Worm (Caenorhabditis elegans) whole organism, L1 larva: ENCODE results near the gene pgap-3.

ENCODE experiments used
- Y116A8C.19 ChIP-seq: sonication (generic microtip); optimal IDR thresholded peaks from 2 replicates; lab custom pipeline; 2016; ENCODE audit warnings: missing compliant biosample characterization, missing genetic modification characterization, borderline replicate concordance
- aha-1 ChIP-seq: fragments of 150-350 bp; optimal IDR thresholded peaks from 2 replicates; lab custom pipeline; 2014; ENCODE audit warnings: missing biosample characterization, missing genetic modification characterization
- alr-1 ChIP-seq: fragments of 200-800 bp; sonication (Bioruptor generic); optimal IDR thresholded peaks from 2 replicates; lab custom pipeline; 2018; ENCODE audit warnings: borderline replicate concordance, mild to moderate bottlenecking, missing genetic modification characterization, missing compliant biosample characterization
- ceh-63 ChIP-seq: fragments of 200-800 bp; sonication (Bioruptor generic); optimal IDR thresholded peaks from 2 replicates; lab custom pipeline; 2018; ENCODE audit warnings: mild to moderate bottlenecking, missing genetic modification characterization, missing compliant biosample characterization
- ceh-82 ChIP-seq, 3 experiments: fragments of 150-350 bp in 1 of 3; sonication (generic microtip) in 2 of 3; optimal IDR thresholded peaks; 2 replicates each; lab custom pipeline; 2014 to 2017; ENCODE audit warnings: missing biosample characterization in 3 of 3, missing genetic modification characterization in 3 of 3
- ceh-88 ChIP-seq: fragments of 200-800 bp; sonication (Bioruptor generic); IDR thresholded peaks from 2 replicates; pipeline ENCODE4 v1.3.6; 2022; ENCODE audit warnings: missing genetic modification characterization, missing compliant biosample characterization
- ceh-90 ChIP-seq: sonication (generic microtip); optimal IDR thresholded peaks from 2 replicates; lab custom pipeline; 2016; ENCODE audit warnings: missing genetic modification characterization, missing compliant biosample characterization
- dpl-1 ChIP-seq, 3 experiments: fragments of 150-350 bp in 2 of 3; sonication (generic microtip) in 1 of 3; optimal IDR thresholded peaks; 2 replicates each; lab custom pipeline; 2014 to 2017; ENCODE audit warnings: missing biosample characterization in 3 of 3, missing genetic modification characterization in 3 of 3, missing genetic modification reagents in 3 of 3
- dsc-1 ChIP-seq: sonication (generic microtip); optimal IDR thresholded peaks from 2 replicates; lab custom pipeline; 2016; ENCODE audit warnings: mild to moderate bottlenecking, missing genetic modification characterization, missing compliant biosample characterization
- efl-1 ChIP-seq, 4 experiments: fragments of 150-350 bp; optimal IDR thresholded peaks in 3 of 4; peaks in 1 of 4; 1 replicate in 1 of 4; 2 replicates in 3 of 4; lab custom pipeline; 2014; ENCODE audit warnings: missing biosample characterization in 2 of 4, missing genetic modification characterization in 2 of 4, missing genetic modification reagents in 2 of 4
- egl-13 ChIP-seq: sonication (generic microtip); optimal IDR thresholded peaks from 2 replicates; lab custom pipeline; 2016; ENCODE audit warnings: missing genotype, missing genetic modification reagents, missing genetic modification characterization, missing compliant biosample characterization
- egl-27 ChIP-seq, 2 experiments: fragments of 150-350 bp in 1 of 2; sonication (generic microtip); optimal IDR thresholded peaks; 3 replicates each; lab custom pipeline; 2017 to 2018; ENCODE audit warnings: missing biosample characterization in 2 of 2, missing genetic modification characterization in 2 of 2, missing genetic modification reagents in 2 of 2
- elt-2 ChIP-seq: sonication (generic microtip); optimal IDR thresholded peaks from 2 replicates; lab custom pipeline; 2016; ENCODE audit warnings: missing genetic modification characterization, mild to moderate bottlenecking, inconsistent platforms, missing compliant biosample characterization, missing genetic modification reagents
- elt-3 ChIP-seq, 6 experiments: fragments of 150-350 bp in 1 of 6; sonication (generic microtip); optimal IDR thresholded peaks; 2 replicates each; lab custom pipeline; 2017 to 2018; ENCODE audit warnings: missing biosample characterization in 6 of 6, missing genetic modification characterization in 6 of 6, inconsistent platforms in 1 of 6
- ets-5 ChIP-seq: fragments of 200-800 bp; sonication (Bioruptor generic); IDR thresholded peaks from 2 replicates; pipeline ENCODE4 v1.3.6; 2022; ENCODE audit warnings: missing genetic modification characterization, missing compliant biosample characterization
- fkh-4 ChIP-seq: sonication (generic microtip); optimal IDR thresholded peaks from 2 replicates; lab custom pipeline; 2016; ENCODE audit warnings: missing compliant biosample characterization, missing genetic modification characterization, borderline replicate concordance
- fkh-8 ChIP-seq: sonication (generic microtip); optimal IDR thresholded peaks from 2 replicates; lab custom pipeline; 2016; ENCODE audit warnings: mild to moderate bottlenecking, missing genetic modification characterization, missing compliant biosample characterization
- fos-1 ChIP-seq: fragments of 150-350 bp; optimal IDR thresholded peaks from 2 replicates; lab custom pipeline; 2014; ENCODE audit warnings: missing biosample characterization, missing genetic modification characterization
- grh-1 ChIP-seq: fragments of 200-800 bp; sonication (Bioruptor generic); IDR thresholded peaks from 2 replicates; pipeline ENCODE4 v1.3.6; 2022; ENCODE audit warnings: missing genetic modification reagents, missing genetic modification characterization, missing compliant biosample characterization
- hlh-17 ChIP-seq: fragments of 200-800 bp; sonication (Bioruptor generic); optimal IDR thresholded peaks from 2 replicates; lab custom pipeline; 2018; ENCODE audit warnings: missing genetic modification characterization, mild to moderate bottlenecking, missing compliant biosample characterization, moderate library complexity, borderline replicate concordance
- hlh-4 ChIP-seq: sonication (generic microtip); optimal IDR thresholded peaks from 2 replicates; lab custom pipeline; 2016; ENCODE audit warnings: mild to moderate bottlenecking, missing genetic modification characterization, missing compliant biosample characterization
- jun-1 ChIP-seq: fragments of 150-350 bp; optimal IDR thresholded peaks from 2 replicates; lab custom pipeline; 2014; ENCODE audit warnings: missing biosample characterization, missing genetic modification reagents, missing genetic modification characterization
- lin-13 ChIP-seq: fragments of 150-350 bp; optimal IDR thresholded peaks from 2 replicates; lab custom pipeline; 2014; ENCODE audit warnings: missing biosample characterization, missing genetic modification reagents, missing genetic modification characterization
- lin-14 ChIP-seq: fragments of 200-800 bp; sonication (Bioruptor generic); optimal IDR thresholded peaks from 2 replicates; lab custom pipeline; 2018; ENCODE audit warnings: mild to moderate bottlenecking, missing genetic modification characterization, moderate library complexity, missing compliant biosample characterization
- lin-35 ChIP-seq, 2 experiments: fragments of 150-350 bp; optimal IDR thresholded peaks; 2 replicates each; lab custom pipeline; 2014; ENCODE audit warnings: missing biosample characterization in 2 of 2, missing genetic modification characterization in 2 of 2, missing genetic modification reagents in 2 of 2
- lin-39 ChIP-seq: fragments of 150-350 bp; optimal IDR thresholded peaks from 2 replicates; lab custom pipeline; 2014; ENCODE audit warnings: missing biosample characterization, missing genetic modification reagents, missing genetic modification characterization
- lsy-2 ChIP-seq, 2 experiments: fragments of 150-350 bp; optimal IDR thresholded peaks; 2 replicates each; lab custom pipeline; 2014; ENCODE audit warnings: missing biosample characterization in 2 of 2, missing genetic modification characterization in 2 of 2
- mab-9 ChIP-seq: fragments of 200-800 bp; sonication (Bioruptor generic); IDR thresholded peaks from 2 replicates; pipeline ENCODE4 v1.3.6; 2022; ENCODE audit warnings: missing genetic modification reagents, missing genetic modification characterization, missing compliant biosample characterization
- mdl-1 ChIP-seq, 2 experiments: fragments of 150-350 bp; optimal IDR thresholded peaks; 2 replicates each; lab custom pipeline; 2014 to 2017; ENCODE audit warnings: missing biosample characterization in 2 of 2, missing genetic modification characterization in 2 of 2, inconsistent platforms in 1 of 2
- nhr-12 ChIP-seq: sonication (generic microtip); optimal IDR thresholded peaks from 2 replicates; lab custom pipeline; 2017; ENCODE audit warnings: missing biosample characterization, missing genetic modification characterization
- nhr-19 ChIP-seq: fragments of 200-800 bp; sonication (Bioruptor generic); conservative IDR thresholded peaks from 2 replicates; pipeline ENCODE4 v1.3.6; 2022; ENCODE audit warnings: missing genetic modification characterization, missing compliant biosample characterization
- nhr-28 ChIP-seq: fragments of 150-350 bp; optimal IDR thresholded peaks from 2 replicates; lab custom pipeline; 2014; ENCODE audit warnings: missing biosample characterization, missing genetic modification characterization
- nhr-47 ChIP-seq: sonication (generic microtip); optimal IDR thresholded peaks from 2 replicates; lab custom pipeline; 2016; ENCODE audit warnings: mild to moderate bottlenecking, missing genetic modification characterization, moderate library complexity, missing compliant biosample characterization
- nhr-76 ChIP-seq: sonication (generic microtip); optimal IDR thresholded peaks from 2 replicates; lab custom pipeline; 2017; ENCODE audit warnings: missing biosample characterization, missing genetic modification characterization
- nhr-85 ChIP-seq: sonication (generic microtip); peaks from one replicate; lab custom pipeline; 2016; ENCODE audit warnings: missing genetic modification characterization, inconsistent platforms, missing compliant biosample characterization
- nhr-90 ChIP-seq: sonication (generic microtip); optimal IDR thresholded peaks from 2 replicates; lab custom pipeline; 2016; ENCODE audit warnings: mild to moderate bottlenecking, missing genetic modification characterization, missing compliant biosample characterization; ENCODE audit not compliant: poor library complexity
- pax-3 ChIP-seq: fragments of 200-800 bp; sonication (Bioruptor generic); optimal IDR thresholded peaks from 2 replicates; lab custom pipeline; 2018; ENCODE audit warnings: mild to moderate bottlenecking, missing genetic modification characterization, moderate library complexity, missing compliant biosample characterization
- pqm-1 ChIP-seq: sonication (generic microtip); optimal IDR thresholded peaks from 3 replicates; lab custom pipeline; 2017; ENCODE audit warnings: missing biosample characterization, missing genetic modification characterization
- rnt-1 ChIP-seq: sonication (generic microtip); optimal IDR thresholded peaks from 2 replicates; lab custom pipeline; 2016; ENCODE audit warnings: mild to moderate bottlenecking, missing genetic modification characterization, moderate library complexity, missing compliant biosample characterization
- swsn-7 ChIP-seq: sonication (generic microtip); optimal IDR thresholded peaks from 2 replicates; lab custom pipeline; 2016; ENCODE audit warnings: missing genetic modification characterization, missing compliant biosample characterization
- unc-130 ChIP-seq: fragments of 150-350 bp; optimal IDR thresholded peaks from 2 replicates; lab custom pipeline; 2017; ENCODE audit warnings: missing biosample characterization, missing genetic modification characterization, inconsistent platforms
- unc-30 ChIP-seq: sonication (generic microtip); optimal IDR thresholded peaks from 2 replicates; lab custom pipeline; 2017; ENCODE audit warnings: missing biosample characterization, missing genetic modification characterization
- unc-86 ChIP-seq: sonication (generic microtip); optimal IDR thresholded peaks from 2 replicates; lab custom pipeline; 2016; ENCODE audit warnings: missing genetic modification characterization, missing compliant biosample characterization
- unc-98 ChIP-seq: fragments of 200-800 bp; sonication (Bioruptor generic); IDR thresholded peaks from 2 replicates; pipeline ENCODE4 v1.3.6; 2022; ENCODE audit warnings: missing genetic modification characterization, missing compliant biosample characterization
- vab-15 ChIP-seq: sonication (generic microtip); optimal IDR thresholded peaks from 2 replicates; lab custom pipeline; 2017; ENCODE audit warnings: missing genotype, mild to moderate bottlenecking, missing genetic modification characterization, missing compliant biosample characterization
- xbp-1 ChIP-seq: sonication (generic microtip); optimal IDR thresholded peaks from 2 replicates; lab custom pipeline; 2016; ENCODE audit warnings: missing genetic modification characterization, missing compliant biosample characterization
- zag-1 ChIP-seq: fragments of 150-350 bp; optimal IDR thresholded peaks from 2 replicates; lab custom pipeline; 2014; ENCODE audit warnings: missing biosample characterization, missing genetic modification characterization
- zip-4 ChIP-seq: fragments of 200-800 bp; sonication (Bioruptor generic); optimal IDR thresholded peaks from 2 replicates; lab custom pipeline; 2018; ENCODE audit warnings: mild to moderate bottlenecking, missing genetic modification characterization, moderate library complexity, missing compliant biosample characterization
- ztf-11 ChIP-seq, 2 experiments: sonication (generic microtip); optimal IDR thresholded peaks; 2 replicates each; lab custom pipeline; 2016 to 2017; ENCODE audit warnings: missing genetic modification characterization in 2 of 2, missing biosample characterization in 1 of 2, missing compliant biosample characterization in 1 of 2

Gene pgap-3

ce11 chrV:6043275-6044271 lies 4.1 kb downstream of the pgap-3 start, which contains the start of gene cpi-2:
TSS of gene cpi-2 (plus strand) at chrV:6044062.
- TF ChIP-seq zag-1 (tag; lab: Kevin White, UChicago) (no peak), nhr-76 (tag; lab: Kevin White, UChicago) (no peak), Y116A8C.19 (tag; lab: Kevin White, UChicago) (no peak), pax-3 (tag; lab: Kevin White, UChicago) (no peak), unc-130 (tag; lab: Kevin White, UChicago) (no peak), mab-9 (GFP tag; lab: Robert Waterston, UW) (no peak), fkh-8 (peak; percentile 5), ceh-63 (GFP tag; lab: Kevin White, UChicago) (no peak), elt-2 (tag; lab: Kevin White, UChicago) (peak; percentile 38), efl-1 (optimal IDR thresholded peaks at IDR 0.05; lab: Kevin White, UChicago) (peak; percentile 89 to 92), efl-1 (GFP tag; optimal IDR thresholded peaks at IDR 0.05 in 1 of 2; lab: Kevin White, UChicago) (peak; percentile 91 to 98), pqm-1 (tag; lab: Kevin White, UChicago) (no peak), ceh-88 (no peak), ztf-11 (tag; optimal IDR thresholded peaks at IDR 0.05; lab: Kevin White, UChicago) (no peak), dsc-1 (tag; lab: Kevin White, UChicago) (no peak), ets-5 (GFP tag; lab: Robert Waterston, UW) (no peak), egl-27 (tag; optimal IDR thresholded peaks at IDR 0.05; lab: Kevin White, UChicago) (no peak), unc-86 (no peak), aha-1 (no peak), lin-39 (tag; lab: Kevin White, UChicago) (no peak), lin-14 (peak; percentile 80), grh-1 (GFP tag; lab: Robert Waterston, UW) (no peak), unc-30 (tag; lab: Kevin White, UChicago) (no peak), egl-13 (tag; lab: Kevin White, UChicago) (no peak), rnt-1 (peak; percentile 58), nhr-85 (tag; lab: Kevin White, UChicago) (peak; percentile 64), fos-1 (peak; percentile 69), zip-4 (GFP tag; lab: Kevin White, UChicago) (no peak), unc-98 (GFP tag; lab: Robert Waterston, UW) (no peak), mdl-1 (tag; optimal IDR thresholded peaks at IDR 0.05; lab: Kevin White, UChicago) (peak in 1 of 2 experiments; percentile 35), xbp-1 (tag; lab: Kevin White, UChicago) (peak; percentile 43), lin-13 (GFP tag; lab: Kevin White, UChicago) (no peak), lin-35 (GFP tag; optimal IDR thresholded peaks at IDR 0.05; lab: Kevin White, UChicago) (peak; percentile 90 to 94), ceh-90 (no peak), nhr-28 (tag; lab: Kevin White, UChicago) (no peak), lsy-2 (tag; optimal IDR thresholded peaks at IDR 0.05; lab: Kevin White, UChicago) (peak; percentile 38 to 42), hlh-17 (GFP tag; lab: Kevin White, UChicago) (no peak), swsn-7 (tag; lab: Kevin White, UChicago) (peak; percentile 28), nhr-12 (tag; lab: Kevin White, UChicago) (no peak), elt-3 (tag; optimal IDR thresholded peaks at IDR 0.05; lab: Kevin White, UChicago) (no peak), nhr-90 (tag; lab: Kevin White, UChicago) (peak; percentile 27), alr-1 (tag; lab: Kevin White, UChicago) (no peak), nhr-47 (tag; lab: Kevin White, UChicago) (peak; percentile 20), jun-1 (tag; lab: Kevin White, UChicago) (peak; percentile 63), ceh-82 (tag; optimal IDR thresholded peaks at IDR 0.05; lab: Kevin White, UChicago) (peak in 1 of 3 experiments; percentile 17), fkh-4 (no peak), nhr-19 (GFP tag; lab: Robert Waterston, UW) (no peak; the same call in 1 of the 2 replicates), vab-15 (tag; lab: Kevin White, UChicago) (no peak), hlh-4 (no peak), dpl-1 (GFP tag; optimal IDR thresholded peaks at IDR 0.05; lab: Kevin White, UChicago) (peak; percentile 75 to 92 (median 85))
